Fruit fly (Drosophila melanogaster): ENCODE measurements around the gene msl-1.

dm6 chr2L:18688646-18689296 is at the start of gene msl-1:
- TF ChIP-seq CTCF (optimal IDR thresholded peaks at IDR 0.05) (peak; percentile 36 to 46), CG8478 (optimal IDR thresholded peaks at IDR 0.05) (no peak)
